Fruit fly (Drosophila melanogaster) whole organism, embryonic: ENCODE results near the gene Hsp83.

Experiments used
- Antp ChIP-seq: fragments of 200-800 bp; sonication (Bioruptor generic); optimal IDR thresholded peaks from 3 replicates; lab custom pipeline; 2016; ENCODE audit warnings: missing biosample characterization, missing genetic modification characterization
- BEAF-32 ChIP-seq: fragments of 200-800 bp; sonication (Bioruptor generic); optimal IDR thresholded peaks from 3 replicates; lab custom pipeline; 2017; ENCODE audit warnings: missing biosample characterization, missing genetic modification characterization, mild to moderate bottlenecking, moderate library complexity, missing genetic modification reagents
- CG10209 ChIP-seq: fragments of 200-800 bp; sonication (Bioruptor generic); optimal IDR thresholded peaks from 3 replicates; lab custom pipeline; 2017; ENCODE audit warnings: missing biosample characterization, mild to moderate bottlenecking, missing genetic modification characterization, missing genetic modification reagents
- CG10366 ChIP-seq: fragments of 200-800 bp; sonication (Bioruptor generic); IDR thresholded peaks from 2 replicates; pipeline ENCODE4 v1.3.6; 2022; ENCODE audit warnings: missing biosample characterization, missing genetic modification characterization
- CG11695 ChIP-seq: fragments of 200-800 bp; sonication (Bioruptor generic); IDR thresholded peaks from 3 replicates; pipeline ENCODE4 v1.3.6; 2022; ENCODE audit warnings: missing biosample characterization, missing genetic modification characterization
- CG15011 ChIP-seq: fragments of 200-800 bp; sonication (Bioruptor generic); optimal IDR thresholded peaks from 3 replicates; lab custom pipeline; 2018; ENCODE audit warnings: missing biosample characterization, mild to moderate bottlenecking, missing genetic modification characterization
- CG15269 ChIP-seq: fragments of 200-800 bp; sonication (Bioruptor generic); optimal IDR thresholded peaks from 2 replicates; lab custom pipeline; 2018; ENCODE audit warnings: missing biosample characterization, mild to moderate bottlenecking, missing genetic modification characterization, moderate library complexity
- CG15601 ChIP-seq: fragments of 200-800 bp; sonication (Bioruptor generic); optimal IDR thresholded peaks from 3 replicates; lab custom pipeline; 2019; ENCODE audit warnings: missing biosample characterization, mild to moderate bottlenecking, missing genetic modification characterization, moderate library complexity
- CG16813 ChIP-seq: fragments of 200-800 bp; sonication (Bioruptor generic); IDR thresholded peaks from 3 replicates; pipeline ENCODE4 v1.3.6; 2022; ENCODE audit warnings: missing biosample characterization, missing genetic modification characterization; ENCODE audit not compliant: partially characterized antibody
- CG17829 ChIP-seq: fragments of 200-800 bp; optimal IDR thresholded peaks from 2 replicates; lab custom pipeline; 2019; ENCODE audit warnings: missing biosample characterization, mild to moderate bottlenecking, missing genetic modification characterization, moderate library complexity
- CG18476 ChIP-seq: fragments of 200-800 bp; sonication (Bioruptor generic); optimal IDR thresholded peaks from 2 replicates; lab custom pipeline; 2016; ENCODE audit warnings: missing biosample characterization, mild to moderate bottlenecking, missing genetic modification characterization
- CG18599 ChIP-seq: fragments of 200-800 bp; sonication (Bioruptor generic); optimal IDR thresholded peaks from 3 replicates; lab custom pipeline; 2017; ENCODE audit warnings: missing biosample characterization, missing genetic modification characterization, mild to moderate bottlenecking, moderate library complexity, missing genetic modification reagents
- CG32532 ChIP-seq: fragments of 200-800 bp; sonication (Bioruptor generic); IDR thresholded peaks from 2 replicates; pipeline ENCODE4 v1.3.6; 2022; ENCODE audit warnings: missing biosample characterization, missing genetic modification characterization
- CG3407 ChIP-seq: fragments of 200-800 bp; sonication (Bioruptor generic); optimal IDR thresholded peaks from 2 replicates; lab custom pipeline; 2018; ENCODE audit warnings: missing biosample characterization, mild to moderate bottlenecking, missing genetic modification characterization
- CG34422 ChIP-seq: fragments of 200-800 bp; sonication (Bioruptor generic); IDR thresholded peaks from 3 replicates; pipeline ENCODE4 v1.3.6; 2022; ENCODE audit warnings: missing biosample characterization, missing genetic modification characterization
- CG3847 ChIP-seq: fragments of 200-800 bp; sonication (Bioruptor generic); IDR thresholded peaks from 2 replicates; pipeline ENCODE4 v1.3.6; 2022; ENCODE audit warnings: missing biosample characterization, missing genetic modification characterization
- CG3995 ChIP-seq: fragments of 200-800 bp; sonication (Bioruptor generic); optimal IDR thresholded peaks from 3 replicates; lab custom pipeline; 2016; ENCODE audit warnings: missing biosample characterization, missing genetic modification characterization
- CG5180 ChIP-seq: fragments of 200-800 bp; sonication (Bioruptor generic); optimal IDR thresholded peaks from 3 replicates; lab custom pipeline; 2017; ENCODE audit warnings: missing biosample characterization, missing genetic modification characterization, mild to moderate bottlenecking, moderate library complexity, missing genetic modification reagents
- CG8290 ChIP-seq, 3 experiments: fragments of 200-800 bp; sonication (Bioruptor generic); optimal IDR thresholded peaks; 2 replicates each; lab custom pipeline; 2016 to 2019; ENCODE audit warnings: missing biosample characterization in 3 of 3, missing genetic modification characterization in 3 of 3, mild to moderate bottlenecking in 2 of 3, moderate library complexity in 1 of 3
- CG8765 ChIP-seq: fragments of 200-800 bp; sonication (Bioruptor generic); IDR thresholded peaks from 2 replicates; pipeline ENCODE4 v1.3.6; 2022; ENCODE audit warnings: missing biosample characterization, missing genetic modification characterization
- Dad ChIP-seq: fragments of 200-800 bp; sonication (Bioruptor generic); optimal IDR thresholded peaks from 3 replicates; lab custom pipeline; 2016; ENCODE audit warnings: missing biosample characterization, missing genetic modification characterization
- Deaf1 ChIP-seq: fragments of 200-800 bp; optimal IDR thresholded peaks from 3 replicates; lab custom pipeline; 2019; ENCODE audit warnings: missing biosample characterization, mild to moderate bottlenecking, missing genetic modification characterization, moderate library complexity
- Dek ChIP-seq: fragments of 200-800 bp; sonication (Bioruptor generic); optimal IDR thresholded peaks from 3 replicates; lab custom pipeline; 2019; ENCODE audit warnings: missing biosample characterization, mild to moderate bottlenecking, missing genetic modification characterization, moderate library complexity
- Doc3 ChIP-seq: fragments of 200-800 bp; sonication (Bioruptor generic); IDR thresholded peaks from 3 replicates; pipeline ENCODE4 v1.3.6; 2022; ENCODE audit warnings: missing biosample characterization, missing genetic modification characterization; ENCODE audit not compliant: partially characterized antibody
- Fer1 ChIP-seq: fragments of 200-800 bp; sonication (Bioruptor generic); optimal IDR thresholded peaks from 2 replicates; lab custom pipeline; 2017; ENCODE audit warnings: missing biosample characterization, mild to moderate bottlenecking, missing genetic modification characterization
- H15 ChIP-seq: fragments of 200-800 bp; sonication (Bioruptor generic); IDR thresholded peaks from 3 replicates; pipeline ENCODE4 v1.3.6; 2022; ENCODE audit warnings: missing biosample characterization, missing genetic modification characterization
- HLH4C ChIP-seq: fragments of 200-800 bp; sonication (Bioruptor generic); IDR thresholded peaks from 3 replicates; pipeline ENCODE4 v1.3.6; 2022; ENCODE audit warnings: missing biosample characterization, missing genetic modification characterization; ENCODE audit not compliant: partially characterized antibody
- Max ChIP-seq: fragments of 200-800 bp; sonication (Bioruptor generic); optimal IDR thresholded peaks from 2 replicates; lab custom pipeline; 2016; ENCODE audit warnings: missing biosample characterization, mild to moderate bottlenecking, missing genetic modification characterization
- Pdp1 ChIP-seq, 2 experiments: fragments of 200-800 bp; sonication (Bioruptor generic); optimal IDR thresholded peaks; 3 replicates each; lab custom pipeline; 2016; ENCODE audit warnings: missing biosample characterization in 2 of 2, missing genetic modification characterization in 2 of 2, mild to moderate bottlenecking in 1 of 2, moderate library complexity in 1 of 2
- Rfx ChIP-seq: fragments of 200-800 bp; sonication (Bioruptor generic); IDR thresholded peaks from 2 replicates; pipeline ENCODE4 v1.3.6; 2022; ENCODE audit warnings: missing biosample characterization, missing genetic modification characterization
- Tbp ChIP-seq: fragments of >200 bp; optimal IDR thresholded peaks from 2 replicates; lab custom pipeline; 2018; ENCODE audit warnings: missing biosample characterization, missing genetic modification characterization
- Xbp1 ChIP-seq: fragments of 200-800 bp; sonication (Bioruptor generic); optimal IDR thresholded peaks from 3 replicates; lab custom pipeline; 2016; ENCODE audit warnings: missing biosample characterization, mild to moderate bottlenecking, missing genetic modification characterization
- ap ChIP-seq: fragments of 200-800 bp; sonication (Bioruptor generic); IDR thresholded peaks from 2 replicates; pipeline ENCODE4 v1.3.6; 2022; ENCODE audit warnings: missing biosample characterization, missing genetic modification characterization
- bsh ChIP-seq, 2 experiments: fragments of 200-800 bp; sonication (Bioruptor generic); optimal IDR thresholded peaks; 2 replicates each; lab custom pipeline; 2017 to 2018; ENCODE audit warnings: mild to moderate bottlenecking in 2 of 2, missing biosample characterization in 2 of 2, missing genetic modification characterization in 2 of 2, moderate library complexity in 1 of 2
- caup ChIP-seq: fragments of 200-800 bp; sonication (Bioruptor generic); optimal IDR thresholded peaks from 3 replicates; lab custom pipeline; 2017; ENCODE audit warnings: missing biosample characterization, mild to moderate bottlenecking, missing genetic modification characterization, moderate library complexity; ENCODE audit not compliant: severe bottlenecking
- dysf ChIP-seq: fragments of 200-800 bp; sonication (Bioruptor generic); IDR thresholded peaks from 3 replicates; pipeline ENCODE4 v1.3.6; 2022; ENCODE audit warnings: missing biosample characterization, missing genetic modification characterization
- grau ChIP-seq: fragments of 200-800 bp; optimal IDR thresholded peaks from 3 replicates; lab custom pipeline; 2019; ENCODE audit warnings: missing biosample characterization, mild to moderate bottlenecking, missing genetic modification characterization, moderate library complexity
- gro ChIP-seq: fragments of 200-800 bp; sonication (Bioruptor generic); optimal IDR thresholded peaks from 2 replicates; lab custom pipeline; 2016; ENCODE audit warnings: missing biosample characterization, missing genetic modification characterization
- kni ChIP-seq: fragments of 200-800 bp; sonication (Bioruptor generic); optimal IDR thresholded peaks from 3 replicates; lab custom pipeline; 2017; ENCODE audit warnings: mild to moderate bottlenecking, missing biosample characterization, missing genetic modification reagents, missing genetic modification characterization
- lilli ChIP-seq: fragments of 200-800 bp; sonication (Bioruptor generic); optimal IDR thresholded peaks from 3 replicates; lab custom pipeline; 2016; ENCODE audit warnings: missing biosample characterization, missing genetic modification characterization
- nerfin-1 ChIP-seq: fragments of 200-800 bp; sonication (Bioruptor generic); optimal IDR thresholded peaks from 3 replicates; lab custom pipeline; 2019; ENCODE audit warnings: missing biosample characterization, mild to moderate bottlenecking, missing genetic modification characterization, moderate library complexity
- nmo ChIP-seq: fragments of 200-800 bp; sonication (Bioruptor generic); optimal IDR thresholded peaks from 2 replicates; lab custom pipeline; 2018; ENCODE audit warnings: missing biosample characterization, mild to moderate bottlenecking, missing genetic modification characterization, moderate library complexity
- prd ChIP-seq, 3 experiments: fragments of >200 bp in 2 of 3; fragments of 200-800 bp in 1 of 3; sonication (Bioruptor generic) in 1 of 3; optimal IDR thresholded peaks in 2 of 3; IDR thresholded peaks in 1 of 3; 2 replicates in 2 of 3; 3 replicates in 1 of 3; pipeline versions ENCODE4 v1.3.6 to Lab custom; 2017 to 2022; ENCODE audit warnings: missing biosample characterization in 1 of 3, missing genetic modification characterization in 1 of 3
- tin ChIP-seq: fragments of 200-800 bp; sonication (Bioruptor generic); optimal IDR thresholded peaks from 3 replicates; lab custom pipeline; 2016; ENCODE audit warnings: missing biosample characterization, missing genetic modification characterization
- twi ChIP-seq: fragments of 200-800 bp; optimal IDR thresholded peaks from 2 replicates; lab custom pipeline; 2019; ENCODE audit warnings: missing biosample characterization, mild to moderate bottlenecking, missing genetic modification characterization, moderate library complexity

Hsp83 gene

dm6 chr3L:3143383-3143962 lies 49.3 kb upstream of the Hsp83 start, which contains the start of the genes CG11537 and Alg2 (continued):
- peak; percentile 12 for TF ChIP-seq Dek (tag; lab: Kevin White, UChicago)
- TF ChIP-seq lilli (GFP tag; lab: Kevin White, UChicago): peak; percentile 38
- peak; percentile 56 for TF ChIP-seq Rfx (GFP tag; lab: Robert Waterston, UW)
- TF ChIP-seq CG15601 (tag; lab: Kevin White, UChicago): peak; percentile 32
- TF ChIP-seq Deaf1 (tag; lab: Kevin White, UChicago): peak; percentile 52
- no peak for TF ChIP-seq CG15011 (GFP tag; lab: Kevin White, UChicago)
- TF ChIP-seq CG10366 (GFP tag; lab: Robert Waterston, UW): peak; percentile 29
- TF ChIP-seq CG16813 (GFP tag; lab: Robert Waterston, UW): no peak
- TF ChIP-seq kni: no peak
- no peak for TF ChIP-seq H15 (GFP tag; lab: Robert Waterston, UW)
- peak; percentile 26 for TF ChIP-seq nmo
- TF ChIP-seq CG18476: peak; percentile 12
- no peak for TF ChIP-seq Fer1
- TF ChIP-seq grau (tag; lab: Kevin White, UChicago): peak; percentile 44
- TF ChIP-seq CG8765: no peak
- TF ChIP-seq tin: peak; percentile 42
- TF ChIP-seq CG18599: peak; percentile 39
- no peak for TF ChIP-seq CG3407 (GFP tag; lab: Kevin White, UChicago)
- TF ChIP-seq CG11695 (GFP tag; lab: Robert Waterston, UW): no peak
- TF ChIP-seq HLH4C (GFP tag; lab: Robert Waterston, UW): no peak
- peak; percentile 23; the same call in 1 of the 2 replicates for TF ChIP-seq ap (GFP tag; lab: Robert Waterston, UW)
- TF ChIP-seq dysf: peak; percentile 27; the same call in 1 of the 3 replicates
- TF ChIP-seq CG5180: no peak
- TF ChIP-seq Pdp1 (GFP tag; optimal IDR thresholded peaks at IDR 0.05; lab: Kevin White, UChicago): peak in 1 of 2 experiments; percentile 19
- TF ChIP-seq Doc3 (GFP tag; lab: Robert Waterston, UW): no peak
- TF ChIP-seq twi (tag; lab: Kevin White, UChicago): peak; percentile 73
- TF ChIP-seq CG8290 (GFP tag; optimal IDR thresholded peaks at IDR 0.05; lab: Kevin White, UChicago): no peak
- TF ChIP-seq CG8290 (tag; optimal IDR thresholded peaks at IDR 0.05; lab: Kevin White, UChicago): peak in 1 of 2 experiments; percentile 33
- TF ChIP-seq BEAF-32 (GFP tag; lab: Kevin White, UChicago): peak; percentile 22
- TF ChIP-seq CG3995 (GFP tag; lab: Kevin White, UChicago): no peak
- peak; percentile 34 for TF ChIP-seq Xbp1
- no peak for TF ChIP-seq Antp (GFP tag; lab: Kevin White, UChicago)
- TF ChIP-seq bsh (GFP tag; optimal IDR thresholded peaks at IDR 0.05; lab: Kevin White, UChicago): peak in 1 of 2 experiments; percentile 7
- no peak for TF ChIP-seq Dad (GFP tag; lab: Kevin White, UChicago)
- TF ChIP-seq CG17829 (tag; lab: Kevin White, UChicago): peak; percentile 44
- TF ChIP-seq CG3847: 0 out of 2 replicates have a peak, but pooled peaks have one; percentile 22
- peak; percentile 34 for TF ChIP-seq CG10209 (GFP tag; lab: Kevin White, UChicago)
- TF ChIP-seq gro: no peak
- 0 out of 3 replicates have a peak, but pooled peaks have one; percentile 39 for TF ChIP-seq CG34422 (GFP tag; lab: Robert Waterston, UW)
- peak; percentile 52 for TF ChIP-seq CG32532 (GFP tag; lab: Robert Waterston, UW)
- TF ChIP-seq Tbp: peak; percentile 46
- TF ChIP-seq nerfin-1: no peak
- no peak for TF ChIP-seq prd (optimal IDR thresholded peaks at IDR 0.05; lab: Kevin White, UChicago)
- TF ChIP-seq prd (GFP tag; IDR thresholded peaks at IDR 0.05; lab: Robert Waterston, UW): no peak; the same call in 2 of the 3 replicates
- TF ChIP-seq caup (GFP tag; lab: Kevin White, UChicago): peak; percentile 42
- TF ChIP-seq Max (GFP tag; lab: Kevin White, UChicago): peak; percentile 28
- peak; percentile 26 for TF ChIP-seq CG15269
- TF ChIP-seq, all 482 proteins: peak for 106
